Worm (Caenorhabditis elegans) whole organism, L3 larva: ENCODE measurements around the gene comt-1.
A peak's percentile ranks its signal among the peaks of the same experiment; 100 is the strongest.

Source experiments
- R02D3.7 ChIP-seq: fragments of 150-350 bp; optimal IDR thresholded peaks from 2 replicates; lab custom pipeline; 2014; ENCODE audit warnings: missing biosample characterization, missing genetic modification characterization
- ZK546.5 ChIP-seq: sonication (generic microtip); optimal IDR thresholded peaks from 2 replicates; lab custom pipeline; 2017; ENCODE audit warnings: missing biosample characterization, missing genetic modification characterization
- aly-2 ChIP-seq: fragments of 150-350 bp; optimal IDR thresholded peaks from 2 replicates; lab custom pipeline; 2014; ENCODE audit warnings: missing biosample characterization, missing genetic modification characterization
- ama-1 ChIP-seq: fragments of 150-350 bp; optimal IDR thresholded peaks from 2 replicates; lab custom pipeline; 2018
- ceh-16 ChIP-seq: sonication (generic microtip); optimal IDR thresholded peaks from 2 replicates; lab custom pipeline; 2017; ENCODE audit warnings: missing biosample characterization, missing genetic modification characterization
- ceh-28 ChIP-seq: fragments of 150-350 bp; optimal IDR thresholded peaks from 2 replicates; lab custom pipeline; 2014; ENCODE audit warnings: missing biosample characterization, missing genetic modification reagents, missing genetic modification characterization
- ceh-82 ChIP-seq: fragments of 150-350 bp; optimal IDR thresholded peaks from 2 replicates; lab custom pipeline; 2014; ENCODE audit warnings: missing biosample characterization, missing genetic modification characterization
- ceh-9 ChIP-seq: sonication (generic microtip); optimal IDR thresholded peaks from 2 replicates; lab custom pipeline; 2018; ENCODE audit warnings: missing biosample characterization, missing genetic modification characterization
- daf-12 ChIP-seq: fragments of 150-350 bp; optimal IDR thresholded peaks from 2 replicates; lab custom pipeline; 2014; ENCODE audit warnings: missing biosample characterization, missing genetic modification reagents, missing genetic modification characterization
- egl-27 ChIP-seq: sonication (generic microtip); optimal IDR thresholded peaks from 4 replicates; lab custom pipeline; 2017; ENCODE audit warnings: missing biosample characterization, missing genetic modification reagents, missing genetic modification characterization
- egl-5 ChIP-seq: fragments of 150-350 bp; optimal IDR thresholded peaks from 2 replicates; lab custom pipeline; 2017; ENCODE audit warnings: missing biosample characterization, missing genetic modification reagents, missing genetic modification characterization, inconsistent platforms
- elt-1 ChIP-seq: fragments of 150-350 bp; optimal IDR thresholded peaks from 2 replicates; lab custom pipeline; 2014; ENCODE audit warnings: missing biosample characterization, missing genetic modification characterization
- elt-2 ChIP-seq: sonication (generic microtip); optimal IDR thresholded peaks from 2 replicates; lab custom pipeline; 2016; ENCODE audit warnings: missing genetic modification reagents, mild to moderate bottlenecking, missing genetic modification characterization, missing compliant biosample characterization
- elt-3 ChIP-seq, 3 experiments: fragments of 150-350 bp in 1 of 3; sonication (generic microtip) in 2 of 3; optimal IDR thresholded peaks; 2 replicates in 2 of 3; 4 replicates in 1 of 3; lab custom pipeline; 2014 to 2017; ENCODE audit warnings: missing biosample characterization in 3 of 3, missing genetic modification characterization in 3 of 3
- eor-1 ChIP-seq, 2 experiments: fragments of 150-350 bp; optimal IDR thresholded peaks; 2 replicates each; lab custom pipeline; 2014 to 2018; ENCODE audit warnings: missing biosample characterization in 2 of 2, missing genetic modification characterization in 2 of 2
- fkh-10 ChIP-seq: sonication (generic microtip); optimal IDR thresholded peaks from 2 replicates; lab custom pipeline; 2017; ENCODE audit warnings: missing biosample characterization, missing genetic modification reagents, missing genetic modification characterization
- fkh-2 ChIP-seq: fragments of 150-350 bp; optimal IDR thresholded peaks from 2 replicates; lab custom pipeline; 2014; ENCODE audit warnings: missing biosample characterization, missing genetic modification reagents, missing genetic modification characterization
- fos-1 ChIP-seq: fragments of 150-350 bp; optimal IDR thresholded peaks from 2 replicates; lab custom pipeline; 2014; ENCODE audit warnings: missing biosample characterization, missing genetic modification characterization
- hmg-11 ChIP-seq: sonication (generic microtip); optimal IDR thresholded peaks from 2 replicates; lab custom pipeline; 2016; ENCODE audit warnings: missing genetic modification characterization, missing compliant biosample characterization
- jun-1 ChIP-seq: fragments of 150-350 bp; optimal IDR thresholded peaks from 2 replicates; lab custom pipeline; 2014; ENCODE audit warnings: missing biosample characterization, missing genetic modification reagents, missing genetic modification characterization
- lin-15B ChIP-seq: fragments of 150-350 bp; optimal IDR thresholded peaks from 2 replicates; lab custom pipeline; 2014; ENCODE audit warnings: missing biosample characterization, missing genetic modification characterization
- lin-39 ChIP-seq: fragments of 150-350 bp; optimal IDR thresholded peaks from 2 replicates; lab custom pipeline; 2018; ENCODE audit warnings: missing biosample characterization, missing genetic modification reagents, missing genetic modification characterization
- lsy-12 ChIP-seq: sonication (generic microtip); optimal IDR thresholded peaks from 2 replicates; lab custom pipeline; 2016; ENCODE audit warnings: mild to moderate bottlenecking, missing genetic modification characterization, missing compliant biosample characterization
- mdl-1 ChIP-seq: fragments of 150-350 bp; optimal IDR thresholded peaks from 2 replicates; lab custom pipeline; 2014; ENCODE audit warnings: missing biosample characterization, missing genetic modification characterization
- mml-1 ChIP-seq: fragments of 150-350 bp; sonication (generic microtip); optimal IDR thresholded peaks from 3 replicates; lab custom pipeline; 2014; ENCODE audit warnings: missing biosample characterization, missing genetic modification characterization
- nfya-1 ChIP-seq: sonication (generic microtip); optimal IDR thresholded peaks from 2 replicates; lab custom pipeline; 2017; ENCODE audit warnings: missing genetic modification characterization, mild to moderate bottlenecking, missing compliant biosample characterization, antibody characterized with exemption, moderate library complexity; ENCODE audit not compliant: insufficient read depth
- nhr-11 ChIP-seq: fragments of 150-350 bp; optimal IDR thresholded peaks from 2 replicates; lab custom pipeline; 2014; ENCODE audit warnings: missing biosample characterization, missing genetic modification characterization
- nhr-12 ChIP-seq: fragments of 150-350 bp; optimal IDR thresholded peaks from 2 replicates; lab custom pipeline; 2014; ENCODE audit warnings: missing biosample characterization, missing genetic modification characterization
- nhr-23 ChIP-seq: fragments of 150-350 bp; optimal IDR thresholded peaks from 2 replicates; lab custom pipeline; 2014; ENCODE audit warnings: missing biosample characterization, missing genetic modification reagents, missing genetic modification characterization
- nhr-237 ChIP-seq: fragments of 150-350 bp; optimal IDR thresholded peaks from 2 replicates; lab custom pipeline; 2014; ENCODE audit warnings: missing biosample characterization, missing genetic modification characterization
- nhr-25 ChIP-seq: sonication (generic microtip); optimal IDR thresholded peaks from 2 replicates; lab custom pipeline; 2017; ENCODE audit warnings: missing biosample characterization, missing genetic modification characterization
- nhr-28 ChIP-seq: fragments of 150-350 bp; optimal IDR thresholded peaks from 2 replicates; lab custom pipeline; 2014; ENCODE audit warnings: missing biosample characterization, missing genetic modification characterization
- nhr-43 ChIP-seq: sonication (generic microtip); optimal IDR thresholded peaks from 2 replicates; lab custom pipeline; 2016; ENCODE audit warnings: mild to moderate bottlenecking, missing genetic modification characterization, missing compliant biosample characterization; ENCODE audit not compliant: poor library complexity, severe bottlenecking
- nhr-67 ChIP-seq: fragments of 150-350 bp; optimal IDR thresholded peaks from 2 replicates; lab custom pipeline; 2014; ENCODE audit warnings: missing biosample characterization, missing genetic modification characterization
- nhr-76 ChIP-seq: fragments of 150-350 bp; sonication (generic microtip); optimal IDR thresholded peaks from 5 replicates; lab custom pipeline; 2014; ENCODE audit warnings: missing biosample characterization, missing genetic modification characterization
- nhr-77 ChIP-seq: fragments of 150-350 bp; optimal IDR thresholded peaks from 2 replicates; lab custom pipeline; 2014; ENCODE audit warnings: missing biosample characterization, missing genetic modification characterization
- pha-4 ChIP-seq: fragments of 150-350 bp; optimal IDR thresholded peaks from 2 replicates; lab custom pipeline; 2014; ENCODE audit warnings: missing biosample characterization, missing genetic modification reagents, missing genetic modification characterization
- pqm-1 ChIP-seq: fragments of 150-350 bp; optimal IDR thresholded peaks from 2 replicates; lab custom pipeline; 2017; ENCODE audit warnings: missing biosample characterization, missing genetic modification characterization, inconsistent platforms
- sea-2 ChIP-seq: fragments of 150-350 bp; sonication (generic microtip); optimal IDR thresholded peaks from 4 replicates; lab custom pipeline; 2014; ENCODE audit warnings: missing biosample characterization, missing genetic modification reagents, missing genetic modification characterization
- skn-1 ChIP-seq: fragments of 150-350 bp; optimal IDR thresholded peaks from 2 replicates; lab custom pipeline; 2014; ENCODE audit warnings: missing biosample characterization, missing genetic modification characterization
- snpc-4 ChIP-seq: fragments of 150-350 bp; optimal IDR thresholded peaks from 2 replicates; lab custom pipeline; 2014; ENCODE audit warnings: missing biosample characterization, missing genetic modification characterization
- tbx-2 ChIP-seq: sonication (generic microtip); optimal IDR thresholded peaks from 2 replicates; lab custom pipeline; 2016; ENCODE audit warnings: mild to moderate bottlenecking, missing genetic modification characterization, missing compliant biosample characterization
- unc-39 ChIP-seq: sonication (generic microtip); optimal IDR thresholded peaks from 4 replicates; lab custom pipeline; 2017; ENCODE audit warnings: missing biosample characterization, missing genetic modification characterization
- unc-62 ChIP-seq: fragments of 150-350 bp; sonication (generic microtip); optimal IDR thresholded peaks from 4 replicates; lab custom pipeline; 2014; ENCODE audit warnings: missing biosample characterization, missing genetic modification reagents, missing genetic modification characterization
- zag-1 ChIP-seq: fragments of 150-350 bp; optimal IDR thresholded peaks from 2 replicates; lab custom pipeline; 2014; ENCODE audit warnings: missing biosample characterization, missing genetic modification characterization
- ztf-11 ChIP-seq: fragments of 150-350 bp; optimal IDR thresholded peaks from 2 replicates; lab custom pipeline; 2014; ENCODE audit warnings: missing biosample characterization, missing genetic modification characterization
- ztf-4 ChIP-seq: fragments of 150-350 bp; optimal IDR thresholded peaks from 2 replicates; lab custom pipeline; 2014; ENCODE audit warnings: missing biosample characterization, missing genetic modification characterization

The comt-1 gene

DNA sequence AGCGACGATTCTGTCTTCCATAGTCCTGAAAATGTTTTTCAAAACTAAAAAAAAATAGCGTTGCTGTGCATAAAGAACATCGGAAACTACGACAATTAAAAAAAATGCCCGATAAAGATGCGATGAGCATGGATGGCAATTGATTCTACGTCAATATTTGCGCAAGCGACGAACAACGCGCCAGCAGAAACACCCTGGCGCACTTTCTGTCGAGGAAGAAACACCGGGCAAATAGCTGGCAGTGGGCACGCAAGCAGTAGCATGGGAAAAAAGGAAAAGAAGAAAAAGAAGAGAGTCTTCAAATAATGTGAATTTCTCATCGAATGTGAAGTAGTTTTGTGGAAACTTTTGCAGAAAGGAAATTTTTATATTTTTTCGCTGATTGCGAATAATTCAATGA lies 52.7 kb downstream of the comt-1 start, which contains the start of gene C14A11.9:
Gene C14A11.9 (minus strand): TSS at position 27 of the 400 bp plus-strand sequence.
- TF ChIP-seq ZK546.5 (tag; lab: Kevin White, UChicago) (peak; percentile 6), aly-2 (tag; lab: Kevin White, UChicago) (no peak), pqm-1 (tag; lab: Kevin White, UChicago) (peak; percentile 58), nhr-28 (no peak), nfya-1 (tag; lab: Kevin White, UChicago) (peak; percentile 90), sea-2 (no peak), elt-1 (tag; lab: Kevin White, UChicago) (peak; percentile 16), lin-39 (tag; lab: Kevin White, UChicago) (peak; percentile 95), R02D3.7 (peak; percentile 57), snpc-4 (peak; percentile 78), nhr-237 (no peak), ztf-11 (tag; lab: Kevin White, UChicago) (no peak), egl-5 (tag; lab: Kevin White, UChicago) (peak; percentile 81), ama-1 (lab: Kevin White, UChicago) (no peak), ceh-82 (tag; lab: Kevin White, UChicago) (peak; percentile 78), ceh-28 (tag; lab: Kevin White, UChicago) (peak; percentile 82), jun-1 (tag; lab: Kevin White, UChicago) (peak; percentile 91), nhr-77 (tag; lab: Kevin White, UChicago) (peak; percentile 27), nhr-12 (tag; lab: Kevin White, UChicago) (no peak), hmg-11 (tag; lab: Kevin White, UChicago) (peak; percentile 98), elt-3 (tag; optimal IDR thresholded peaks at IDR 0.05; lab: Kevin White, UChicago) (no peak), unc-39 (tag; lab: Kevin White, UChicago) (no peak), daf-12 (tag; lab: Kevin White, UChicago) (no peak), pha-4 (tag; lab: Kevin White, UChicago) (peak; percentile 82), nhr-67 (no peak), lsy-12 (peak; percentile 85), ceh-9 (tag; lab: Kevin White, UChicago) (no peak), mdl-1 (no peak), nhr-11 (tag; lab: Kevin White, UChicago) (peak; percentile 57), fkh-10 (GFP tag; lab: Kevin White, UChicago) (peak; percentile 94), nhr-76 (tag; lab: Kevin White, UChicago) (no peak), elt-2 (tag; lab: Kevin White, UChicago) (peak; percentile 76), fos-1 (tag; lab: Kevin White, UChicago) (no peak), lin-15B (tag; lab: Kevin White, UChicago) (peak; percentile 78), nhr-43 (tag; lab: Kevin White, UChicago) (peak; percentile 92), ceh-16 (tag; lab: Kevin White, UChicago) (no peak), skn-1 (tag; lab: Kevin White, UChicago) (peak; percentile 90), tbx-2 (tag; lab: Kevin White, UChicago) (peak; percentile 92), ztf-4 (tag; lab: Kevin White, UChicago) (no peak), fkh-2 (tag; lab: Kevin White, UChicago) (no peak), egl-27 (peak; percentile 45), mml-1 (tag; lab: Kevin White, UChicago) (no peak), eor-1 (tag; optimal IDR thresholded peaks at IDR 0.05; lab: Kevin White, UChicago) (no peak), nhr-25 (tag; lab: Kevin White, UChicago) (peak; percentile 59), zag-1 (tag; lab: Kevin White, UChicago) (peak; percentile 61), nhr-23 (tag; lab: Kevin White, UChicago) (peak; percentile 89), unc-62 (GFP tag; lab: Kevin White, UChicago) (no peak)
